Worm (Caenorhabditis elegans): ENCODE measurements around the gene nspc-17.

Gene nspc-17

DNA sequence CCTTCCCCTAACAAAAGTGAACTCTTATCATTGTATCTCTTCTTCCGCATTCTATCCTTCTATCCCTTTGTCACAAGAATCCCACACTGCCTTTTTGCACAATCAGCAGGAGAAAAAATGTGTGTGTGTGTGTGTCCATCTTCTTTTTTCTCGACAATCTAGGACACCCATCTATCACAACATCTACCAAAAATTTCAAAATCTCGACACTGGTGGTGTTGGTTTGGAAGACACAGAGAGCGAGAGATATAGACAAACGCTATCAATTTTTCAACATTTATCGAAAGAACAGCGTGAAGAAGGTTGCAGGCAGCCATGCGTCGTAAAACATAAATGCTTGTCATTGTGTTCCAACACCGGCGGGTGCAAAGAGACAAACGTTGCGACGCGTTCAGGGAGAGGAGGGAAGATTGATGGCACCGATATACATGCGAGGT is 16.1 kb downstream of the nspc-17 start (continued):
- TF ChIP-seq zfh-2 (GFP tag; conservative IDR thresholded peaks at IDR 0.05): 0 out of 2 replicates have a peak, but pooled peaks have one; percentile 18
- TF ChIP-seq ceh-91 (GFP tag; IDR thresholded peaks at IDR 0.05): no peak
- no peak for TF ChIP-seq pbrm-1 (GFP tag; IDR thresholded peaks at IDR 0.05)

DNA sequence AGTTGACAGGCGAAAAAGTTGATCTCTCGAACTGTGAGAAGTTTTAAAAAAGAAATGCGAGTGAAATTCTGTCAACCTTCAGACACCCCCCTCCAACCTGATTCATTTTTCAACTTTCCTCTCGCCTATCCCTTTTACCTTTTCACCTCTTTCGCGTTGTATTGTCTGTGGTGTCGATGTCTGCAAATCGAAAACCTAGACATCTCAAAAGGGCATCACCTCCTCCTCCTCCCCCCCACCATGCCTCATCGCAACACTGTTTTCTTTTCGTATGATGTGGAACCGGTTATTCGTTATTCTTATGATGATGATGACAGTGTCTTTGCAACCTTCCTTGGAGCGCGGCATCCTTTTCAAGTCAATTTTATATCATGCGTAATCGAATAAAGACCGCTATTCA is 17.0 kb downstream of the nspc-17 start:
- TF ChIP-seq K11D2.4 (GFP tag; IDR thresholded peaks at IDR 0.05) (0 out of 2 replicates have a peak, but pooled peaks have one; percentile 27), let-607 (tag; optimal IDR thresholded peaks at IDR 0.05) (no peak), lin-40 (tag; optimal IDR thresholded peaks at IDR 0.05) (peak; percentile 44), somi-1 (GFP tag; optimal IDR thresholded peaks at IDR 0.05) (peak; percentile 41), T07F8.4 (tag; optimal IDR thresholded peaks at IDR 0.05) (no peak), hlh-26 (GFP tag; conservative IDR thresholded peaks at IDR 0.05) (no peak), ztf-26 (tag; optimal IDR thresholded peaks at IDR 0.05) (peak; percentile 60), ceh-79 (tag; optimal IDR thresholded peaks at IDR 0.05) (no peak), ceh-27 (GFP tag; optimal IDR thresholded peaks at IDR 0.05) (peak; percentile 29), D2030.7 (GFP tag; IDR thresholded peaks at IDR 0.05) (no peak), unc-62 (GFP tag; optimal IDR thresholded peaks at IDR 0.05) (no peak), Y53G8AR.9 (GFP tag; conservative IDR thresholded peaks at IDR 0.05) (no peak), him-1 (tag; optimal IDR thresholded peaks at IDR 0.05) (no peak)

DNA sequence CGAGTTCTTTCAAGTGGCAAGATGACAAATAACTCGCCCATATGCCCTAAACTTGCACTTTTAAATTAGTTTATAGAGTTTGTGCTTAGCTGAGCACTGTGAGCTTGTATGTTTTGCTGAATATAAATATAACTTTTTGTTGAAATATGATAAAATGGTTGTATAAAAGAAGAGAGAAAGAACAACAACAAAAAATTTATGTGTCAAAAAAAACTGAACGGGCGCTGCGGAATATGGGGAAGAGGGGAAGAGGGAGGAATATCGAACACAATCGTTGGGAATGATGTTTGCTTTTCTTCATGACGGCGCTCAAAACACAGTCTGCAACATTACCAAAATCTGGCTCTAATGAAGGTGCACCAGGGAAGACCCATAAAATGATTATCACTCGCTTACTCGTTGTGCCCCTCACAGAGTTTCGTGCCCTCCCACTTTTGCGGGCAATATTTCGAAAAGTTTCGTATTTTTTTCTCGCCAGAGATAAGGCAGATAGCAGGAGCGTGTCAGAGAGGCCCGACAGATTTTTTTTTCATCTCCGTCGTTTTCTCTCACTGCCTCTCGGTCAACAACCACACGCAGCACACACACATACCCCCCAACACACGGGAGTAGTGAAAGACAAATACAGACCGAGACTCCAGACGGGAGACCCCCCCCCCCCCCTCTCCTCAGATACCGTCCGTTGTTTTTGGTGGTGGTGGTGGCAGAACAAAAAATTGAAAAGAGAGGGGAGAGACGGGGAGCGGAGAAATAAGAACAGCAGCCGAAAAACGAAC is 19.2 kb downstream of the nspc-17 start:
- TF ChIP-seq somi-1 (GFP tag; optimal IDR thresholded peaks at IDR 0.05): peak; percentile 55
- peak; percentile 48 for TF ChIP-seq ztf-22 (GFP tag; optimal IDR thresholded peaks at IDR 0.05)
- TF ChIP-seq pbrm-1 (GFP tag; IDR thresholded peaks at IDR 0.05): no peak
- no peak for TF ChIP-seq mxl-1 (tag; optimal IDR thresholded peaks at IDR 0.05)
- no peak for TF ChIP-seq snpc-4 (GFP tag; optimal IDR thresholded peaks at IDR 0.05)
- peak in 1 of 4 experiments; percentile 45 for TF ChIP-seq snpc-4 (tag; optimal IDR thresholded peaks at IDR 0.05)
- TF ChIP-seq nhr-179 (tag; optimal IDR thresholded peaks at IDR 0.05): no peak
- no peak for TF ChIP-seq rpc-1 (optimal IDR thresholded peaks at IDR 0.05)
- TF ChIP-seq rpc-1 (tag; optimal IDR thresholded peaks at IDR 0.05): no peak
- no peak for TF ChIP-seq F57C9.4 (tag; optimal IDR thresholded peaks at IDR 0.05)
- TF ChIP-seq F57A8.1 (GFP tag; optimal IDR thresholded peaks at IDR 0.05): no peak
- peak; percentile 18 for TF ChIP-seq ztf-26 (tag; optimal IDR thresholded peaks at IDR 0.05)
- 0 out of 2 replicates have a peak, but pooled peaks have one; percentile 32 for TF ChIP-seq madf-6 (GFP tag; IDR thresholded peaks at IDR 0.05)
- no peak for TF ChIP-seq efl-1 (GFP tag; optimal IDR thresholded peaks at IDR 0.05)
- no peak for TF ChIP-seq F10E7.11 (tag; optimal IDR thresholded peaks at IDR 0.05)
- no peak for TF ChIP-seq snpc-1.1 (tag; optimal IDR thresholded peaks at IDR 0.05; ENCODE audit: insufficient read depth)
- no peak for TF ChIP-seq hlh-26 (GFP tag; conservative IDR thresholded peaks at IDR 0.05)
- TF ChIP-seq madf-8 (GFP tag; conservative IDR thresholded peaks at IDR 0.05): no peak
- peak; percentile 69 for TF ChIP-seq dox-1 (GFP tag; IDR thresholded peaks at IDR 0.05)
- TF ChIP-seq ZK185.1 (tag; optimal IDR thresholded peaks at IDR 0.05; ENCODE audit: poor library complexity, severe bottlenecking): no peak
- TF ChIP-seq egrh-3 (GFP tag; IDR thresholded peaks at IDR 0.05): peak; percentile 79
- TF ChIP-seq ceh-27 (GFP tag; optimal IDR thresholded peaks at IDR 0.05): peak; percentile 34
- TF ChIP-seq mcd-1 (GFP tag; IDR thresholded peaks at IDR 0.05): 0 out of 2 replicates have a peak, but pooled peaks have one; percentile 21
- peak; percentile 16 for TF ChIP-seq tbp1 (GFP tag; optimal IDR thresholded peaks at IDR 0.05)
- no peak for TF ChIP-seq C17E4.6 (GFP tag; IDR thresholded peaks at IDR 0.05)
- no peak for TF ChIP-seq mes-4 (tag; optimal IDR thresholded peaks at IDR 0.05)
- TF ChIP-seq let-526 (GFP tag; IDR thresholded peaks at IDR 0.05): peak; percentile 23; the same call in 1 of the 2 replicates
- no peak for TF ChIP-seq ceh-79 (tag; optimal IDR thresholded peaks at IDR 0.05)
- no peak for TF ChIP-seq lsy-27 (tag; optimal IDR thresholded peaks at IDR 0.05; ENCODE audit: borderline replicate concordance, insufficient read depth)
- no peak for TF ChIP-seq xnd-1 (tag; optimal IDR thresholded peaks at IDR 0.05)
- TF ChIP-seq nhr-80 (tag; optimal IDR thresholded peaks at IDR 0.05): peak; percentile 92
- peak; percentile 52 for TF ChIP-seq chd-7 (tag; optimal IDR thresholded peaks at IDR 0.05)
- TF ChIP-seq F55B11.4 (tag; optimal IDR thresholded peaks at IDR 0.05; ENCODE audit: borderline replicate concordance, insufficient read depth): no peak

All from whole organism, young adult.